Fruit fly (Drosophila melanogaster): ENCODE results near the gene TTLL3A.

TTLL3A gene

DNA sequence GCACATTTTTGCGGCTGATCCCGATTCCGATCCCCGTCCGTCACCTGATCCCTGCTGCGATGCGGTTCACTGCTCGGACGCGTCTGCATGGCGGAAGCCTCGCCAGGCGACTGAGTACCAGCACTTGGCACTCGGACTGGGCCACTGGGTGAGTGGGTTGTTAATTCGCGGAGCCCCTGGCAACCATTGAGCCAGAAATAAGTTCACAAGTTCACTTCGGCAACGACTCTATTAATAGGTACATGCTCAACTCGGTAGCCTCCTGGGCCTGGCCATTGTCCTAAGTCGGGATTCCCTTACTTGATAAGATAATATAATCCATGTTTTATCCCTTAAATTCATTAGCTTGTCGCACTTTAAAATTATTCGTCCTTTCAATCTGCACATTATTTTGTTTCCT lies at the start of gene TTLL3A:
Gene TTLL3A (minus strand): TSS at position 101 of the 400 bp plus-strand sequence.
- TF ChIP-seq CG3281 (GFP tag; optimal IDR thresholded peaks at IDR 0.05) (no peak), slbo (GFP tag; IDR thresholded peaks at IDR 0.05) (0 out of 2 replicates have a peak, but pooled peaks have one; percentile 21)

DNA sequence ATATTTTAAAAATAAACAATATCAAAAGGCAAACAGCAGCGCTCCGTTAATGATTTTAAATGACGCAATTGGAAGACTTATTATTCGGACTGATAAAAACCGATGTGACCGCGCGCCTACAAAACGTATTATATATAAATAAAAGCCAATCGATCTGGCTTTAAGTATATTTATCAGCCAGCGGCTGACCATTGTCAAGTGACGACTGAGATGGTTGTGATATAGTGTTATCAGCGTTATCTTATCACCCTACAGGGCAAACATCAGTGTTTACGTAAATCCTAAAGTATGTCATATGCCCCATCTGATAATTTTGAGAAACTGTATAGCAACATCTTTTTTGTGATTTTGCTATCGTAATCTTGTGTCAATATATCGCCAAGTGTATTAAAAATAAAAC lies 49.4 kb upstream of the TTLL3A start:
- TF ChIP-seq GATAe (GFP tag; conservative IDR thresholded peaks at IDR 0.05) (peak; percentile 57; the same call in 1 of the 2 replicates), CG7745 (tag; optimal IDR thresholded peaks at IDR 0.05) (no peak), z (GFP tag; IDR thresholded peaks at IDR 0.05) (no peak), Bgb (GFP tag; IDR thresholded peaks at IDR 0.05; ENCODE audit: partially characterized antibody) (no peak), Dek (tag; optimal IDR thresholded peaks at IDR 0.05) (no peak), CG2120 (GFP tag; optimal IDR thresholded peaks at IDR 0.05) (no peak), CG3995 (GFP tag; optimal IDR thresholded peaks at IDR 0.05) (no peak), CG12071 (GFP tag; optimal IDR thresholded peaks at IDR 0.05) (peak; percentile 25), CG30403 (GFP tag; optimal IDR thresholded peaks at IDR 0.05) (no peak), CG34224 (GFP tag; IDR thresholded peaks at IDR 0.05; ENCODE audit: partially characterized antibody) (no peak), cato (GFP tag; optimal IDR thresholded peaks at IDR 0.05; ENCODE audit: borderline replicate concordance) (no peak), CG9817 (tag; optimal IDR thresholded peaks at IDR 0.05) (no peak), pros (GFP tag; optimal IDR thresholded peaks at IDR 0.05) (peak; percentile 16), rib (GFP tag; IDR thresholded peaks at IDR 0.05) (no peak), CG8765 (GFP tag; IDR thresholded peaks at IDR 0.05) (no peak), lov (optimal IDR thresholded peaks at IDR 0.05) (no peak), lov (GFP tag; IDR thresholded peaks at IDR 0.05) (0 out of 3 replicates have a peak, but pooled peaks have one; percentile 15), Pdp1 (GFP tag; optimal IDR thresholded peaks at IDR 0.05) (peak in 1 of 2 experiments; percentile 85), CG10565 (GFP tag; optimal IDR thresholded peaks at IDR 0.05) (no peak), salm (tag; optimal IDR thresholded peaks at IDR 0.05) (peak; percentile 58), ac (GFP tag; optimal IDR thresholded peaks at IDR 0.05) (no peak), lab (GFP tag; optimal IDR thresholded peaks at IDR 0.05) (peak; percentile 84), Fer2 (tag; optimal IDR thresholded peaks at IDR 0.05) (no peak), prd (optimal IDR thresholded peaks at IDR 0.05) (no peak), prd (GFP tag; IDR thresholded peaks at IDR 0.05) (no peak), pan (optimal IDR thresholded peaks at IDR 0.05) (no peak), pan (GFP tag; optimal IDR thresholded peaks at IDR 0.05 in 1 of 2, IDR thresholded peaks at IDR 0.05 in 1 of 2) (no peak), ftz-f1 (GFP tag; optimal IDR thresholded peaks at IDR 0.05) (no peak), MBD-R2 (GFP tag; IDR thresholded peaks at IDR 0.05) (no peak), CG14667 (GFP tag; IDR thresholded peaks at IDR 0.05) (no peak), da (GFP tag; optimal IDR thresholded peaks at IDR 0.05) (no peak), Atf6 (GFP tag; IDR thresholded peaks at IDR 0.05) (0 out of 2 replicates have a peak, but pooled peaks have one; percentile 9), PHDP (tag; optimal IDR thresholded peaks at IDR 0.05) (peak; percentile 18), sens-2 (GFP tag; IDR thresholded peaks at IDR 0.05) (no peak), CG8388 (GFP tag; optimal IDR thresholded peaks at IDR 0.05) (no peak), ERR (GFP tag; optimal IDR thresholded peaks at IDR 0.05) (no peak), CG12942 (GFP tag; optimal IDR thresholded peaks at IDR 0.05) (no peak), phol (tag; optimal IDR thresholded peaks at IDR 0.05) (no peak), Rx (GFP tag; IDR thresholded peaks at IDR 0.05) (0 out of 2 replicates have a peak, but pooled peaks have one; percentile 11), CG10209 (GFP tag; optimal IDR thresholded peaks at IDR 0.05) (no peak), wor (GFP tag; IDR thresholded peaks at IDR 0.05) (no peak), CG14014 (GFP tag; IDR thresholded peaks at IDR 0.05) (no peak), oc (tag; optimal IDR thresholded peaks at IDR 0.05) (no peak), dimm (GFP tag; IDR thresholded peaks at IDR 0.05) (no peak), Med (GFP tag) (peak; percentile 38), CG6683 (GFP tag; optimal IDR thresholded peaks at IDR 0.05) (no peak), CG32532 (GFP tag; IDR thresholded peaks at IDR 0.05) (no peak), CG2875 (GFP tag; optimal IDR thresholded peaks at IDR 0.05) (no peak)
